Worm (Caenorhabditis elegans): ENCODE data around the gene F55A11.6.

The F55A11.6 gene

DNA sequence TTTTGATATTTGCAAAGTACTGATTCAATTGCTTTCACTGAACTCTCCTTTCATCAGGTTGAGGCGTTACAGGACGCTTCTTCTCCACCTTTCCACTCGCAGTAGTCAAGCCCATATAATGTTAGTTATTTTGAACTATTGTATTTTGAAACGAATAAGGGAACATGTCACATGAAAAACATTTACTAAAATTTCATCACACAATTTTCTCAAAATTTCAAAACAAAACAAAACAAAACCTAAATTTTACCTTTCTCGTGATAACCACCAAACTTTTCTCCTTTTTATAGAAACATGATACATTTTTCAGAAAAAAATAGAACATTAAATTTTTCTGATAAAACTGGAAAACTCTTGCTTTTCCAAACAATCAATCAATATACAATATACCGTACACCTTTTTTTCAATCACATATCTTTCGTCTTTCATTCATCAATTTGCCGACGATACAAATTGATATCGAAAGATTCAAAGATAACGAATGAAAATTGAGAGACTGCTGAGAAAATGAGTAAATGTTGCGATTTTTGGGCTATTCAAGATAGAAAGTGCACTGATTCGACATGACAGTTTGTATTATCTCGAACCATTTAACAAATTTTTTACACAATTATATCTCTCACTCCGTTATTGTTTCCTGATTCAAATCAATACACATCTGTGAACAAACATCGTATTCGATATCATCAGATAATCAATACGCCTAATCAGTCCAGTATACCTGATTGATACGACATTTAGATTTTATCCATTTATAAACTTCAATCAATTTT lies 24.6 kb downstream of the F55A11.6 start:
- 0 out of 2 replicates have a peak, but pooled peaks have one; percentile 35 for TF ChIP-seq nhr-42 (GFP tag; IDR thresholded peaks at IDR 0.05)
- TF ChIP-seq hif-1 (tag; optimal IDR thresholded peaks at IDR 0.05) = no peak
- TF ChIP-seq hlh-11 (tag; optimal IDR thresholded peaks at IDR 0.05) = peak; percentile 47
- peak; percentile 18 to 56 for TF ChIP-seq lsy-2 (tag; optimal IDR thresholded peaks at IDR 0.05)
- TF ChIP-seq aha-1 (tag) = peak; percentile 91
- TF ChIP-seq mxl-3 (GFP tag; optimal IDR thresholded peaks at IDR 0.05) = peak; percentile 23
- peak; percentile 51 for TF ChIP-seq dve-1 (tag; optimal IDR thresholded peaks at IDR 0.05; ENCODE audit: insufficient read depth)
- TF ChIP-seq mdl-1 (tag; optimal IDR thresholded peaks at IDR 0.05) = peak in 1 of 2 experiments; percentile 18
- peak in 1 of 2 experiments; percentile 60 for TF ChIP-seq unc-62 (GFP tag; optimal IDR thresholded peaks at IDR 0.05 in 1 of 2)
- no peak for TF ChIP-seq unc-62 (tag; optimal IDR thresholded peaks at IDR 0.05)
- TF ChIP-seq nhr-48 (tag; optimal IDR thresholded peaks at IDR 0.05) = peak; percentile 83
- TF ChIP-seq egl-43 (GFP tag; IDR thresholded peaks at IDR 0.05) = no peak
- TF ChIP-seq nhr-41 (GFP tag; IDR thresholded peaks at IDR 0.05) = no peak

DNA sequence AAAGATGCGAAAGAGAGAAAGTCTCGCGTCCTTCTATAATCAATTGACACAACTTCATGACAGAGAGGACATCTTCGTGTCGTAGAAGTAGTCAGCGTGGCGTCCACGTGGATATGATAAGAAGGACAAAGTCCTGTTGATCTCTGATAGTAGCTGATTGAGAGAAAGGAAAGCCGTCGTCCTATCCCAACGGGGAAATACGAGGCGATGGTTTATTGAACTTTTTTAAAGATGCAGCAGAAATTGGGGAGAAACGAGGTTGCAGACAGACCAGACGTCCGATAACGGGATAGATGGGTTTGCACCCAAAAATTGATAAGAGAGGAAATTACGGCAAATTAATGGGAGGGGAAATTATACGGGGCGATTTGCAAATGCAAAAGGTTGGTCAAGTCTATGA lies 25.9 kb downstream of the F55A11.6 start:
- TF ChIP-seq ceh-20 (GFP tag; IDR thresholded peaks at IDR 0.05) (peak; percentile 75; the same call in 1 of the 2 replicates), zip-11 (GFP tag; IDR thresholded peaks at IDR 0.05) (no peak), Y105C5A.15 (GFP tag; IDR thresholded peaks at IDR 0.05) (no peak), Y48G9A.11 (GFP tag; IDR thresholded peaks at IDR 0.05) (no peak), madf-9 (GFP tag; conservative IDR thresholded peaks at IDR 0.05) (no peak), lin-1 (GFP tag; IDR thresholded peaks at IDR 0.05) (no peak), nhr-28 (tag; optimal IDR thresholded peaks at IDR 0.05) (peak; percentile 86), nhr-111 (GFP tag; optimal IDR thresholded peaks at IDR 0.05) (no peak), lin-29 (GFP tag; IDR thresholded peaks at IDR 0.05) (no peak), F10B5.3 (tag; optimal IDR thresholded peaks at IDR 0.05) (no peak), jun-1 (tag; optimal IDR thresholded peaks at IDR 0.05) (no peak), nhr-10 (tag; optimal IDR thresholded peaks at IDR 0.05) (no peak), mxl-2 (GFP tag; conservative IDR thresholded peaks at IDR 0.05) (no peak), ZK337.2 (GFP tag; IDR thresholded peaks at IDR 0.05) (no peak), F44E2.7 (GFP tag; IDR thresholded peaks at IDR 0.05) (no peak), mdt-29 (GFP tag; IDR thresholded peaks at IDR 0.05) (no peak), attf-4 (tag; optimal IDR thresholded peaks at IDR 0.05) (no peak), ceh-44 (GFP tag; IDR thresholded peaks at IDR 0.05) (no peak), daf-8 (GFP tag; IDR thresholded peaks at IDR 0.05) (no peak), nhr-25 (tag; optimal IDR thresholded peaks at IDR 0.05; ENCODE audit: borderline replicate concordance, insufficient read depth) (peak; percentile 86), mes-2 (tag; optimal IDR thresholded peaks at IDR 0.05; ENCODE audit: poor library complexity, severe bottlenecking) (no peak), mep-1 (tag; optimal IDR thresholded peaks at IDR 0.05) (peak; percentile 48), ztf-7 (tag; optimal IDR thresholded peaks at IDR 0.05) (no peak), arid-1 (GFP tag; conservative IDR thresholded peaks at IDR 0.05) (no peak), ceh-32 (tag; optimal IDR thresholded peaks at IDR 0.05; ENCODE audit: poor library complexity) (no peak), nhr-102 (tag; optimal IDR thresholded peaks at IDR 0.05) (peak; percentile 65), nhr-77 (tag; optimal IDR thresholded peaks at IDR 0.05) (no peak), set-16 (GFP tag; IDR thresholded peaks at IDR 0.05) (no peak), pha-4 (GFP tag; IDR thresholded peaks at IDR 0.05) (no peak), pha-4 (tag; optimal IDR thresholded peaks at IDR 0.05) (no peak), F26F4.8 (GFP tag; conservative IDR thresholded peaks at IDR 0.05) (no peak), unc-130 (GFP tag; optimal IDR thresholded peaks at IDR 0.05) (no peak), pqm-1 (tag; optimal IDR thresholded peaks at IDR 0.05) (peak; percentile 39), tag-97 (GFP tag; IDR thresholded peaks at IDR 0.05) (no peak), aha-1 (tag) (peak; percentile 87), mdl-1 (tag; optimal IDR thresholded peaks at IDR 0.05) (peak; percentile 83 to 94), T20F7.1 (GFP tag; optimal IDR thresholded peaks at IDR 0.05) (no peak), lsy-2 (tag; optimal IDR thresholded peaks at IDR 0.05) (peak in 1 of 2 experiments; percentile 73)

All from whole organism, L4 larva.